Fruit fly (Drosophila melanogaster): ENCODE measurements around the gene CG6700.

The CG6700 gene

DNA sequence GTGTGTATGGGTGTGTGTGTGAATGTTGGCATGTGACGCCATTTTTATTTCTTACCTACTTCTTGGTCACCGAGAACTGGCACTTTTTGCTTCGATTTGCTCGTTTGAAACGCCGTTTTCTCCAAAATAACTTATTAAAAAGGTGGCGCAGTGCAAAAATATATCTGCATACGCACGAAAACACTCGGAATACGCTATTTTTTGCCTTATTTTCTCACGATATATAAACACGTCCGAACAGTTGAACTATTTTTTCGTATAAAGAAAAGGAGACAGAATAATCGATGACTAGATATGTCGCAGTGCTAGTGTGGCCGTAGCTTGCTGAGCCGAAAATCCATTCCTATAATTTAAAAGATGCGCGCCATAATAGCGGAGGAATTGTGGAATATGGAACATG is at the start of gene CG6700:
Gene CG6700, minus strand, starts transcription at position 272 of the 400 bp plus-strand sequence.
- TF ChIP-seq fd85E (GFP tag; optimal IDR thresholded peaks at IDR 0.05) (peak; percentile 8), CG10669 (GFP tag; optimal IDR thresholded peaks at IDR 0.05) (no peak), CG32006 (GFP tag; optimal IDR thresholded peaks at IDR 0.05) (no peak), Sox14 (GFP tag; optimal IDR thresholded peaks at IDR 0.05) (peak; percentile 70), eg (GFP tag; IDR thresholded peaks at IDR 0.05) (no peak), vri (GFP tag; optimal IDR thresholded peaks at IDR 0.05) (peak; percentile 42), svp (GFP tag) (peak; percentile 74)

DNA sequence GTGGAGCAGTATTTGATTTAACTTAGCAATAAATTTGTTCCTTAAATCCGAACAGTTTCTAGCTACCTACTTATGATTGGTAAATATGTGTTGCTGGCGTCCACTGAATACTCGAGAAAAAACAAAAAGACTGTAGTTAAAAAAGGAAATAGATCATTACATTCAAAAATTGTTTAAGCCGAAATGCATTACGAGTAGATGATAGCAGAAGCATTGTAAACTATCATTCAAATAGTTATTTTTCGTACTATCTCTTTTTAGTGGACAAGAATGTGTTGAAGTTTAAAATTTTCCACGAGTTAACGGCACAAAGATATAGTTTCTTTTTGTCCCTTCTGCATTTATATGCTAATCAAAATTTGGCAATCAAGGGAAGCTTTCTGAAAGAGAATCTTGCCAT is 46.4 kb upstream of the CG6700 start, which contains the start of gene CG14071:
Gene CG14071, minus strand, starts transcription at position 101 of the 400 bp plus-strand sequence.
- no peak for TF ChIP-seq Met (GFP tag; optimal IDR thresholded peaks at IDR 0.05)
- TF ChIP-seq CG7368 (GFP tag; optimal IDR thresholded peaks at IDR 0.05), result no peak
- no peak for TF ChIP-seq CG8632 (GFP tag; optimal IDR thresholded peaks at IDR 0.05)
- no peak for TF ChIP-seq salr (GFP tag; optimal IDR thresholded peaks at IDR 0.05)
- TF ChIP-seq OdsH (GFP tag; optimal IDR thresholded peaks at IDR 0.05), result no peak
- no peak for TF ChIP-seq esn (GFP tag; optimal IDR thresholded peaks at IDR 0.05)
- TF ChIP-seq CG9139 (GFP tag; optimal IDR thresholded peaks at IDR 0.05), result no peak
- TF ChIP-seq eg (GFP tag; IDR thresholded peaks at IDR 0.05), result no peak
- TF ChIP-seq CG34406 (GFP tag; optimal IDR thresholded peaks at IDR 0.05), result no peak
- no peak for TF ChIP-seq Gug (GFP tag; IDR thresholded peaks at IDR 0.05)
- no peak for TF ChIP-seq Hr4 (GFP tag; optimal IDR thresholded peaks at IDR 0.05)
- TF ChIP-seq CG4318 (GFP tag; optimal IDR thresholded peaks at IDR 0.05), result no peak
- no peak for TF ChIP-seq vri (GFP tag; optimal IDR thresholded peaks at IDR 0.05)
- no peak for TF ChIP-seq CG6163 (GFP tag; IDR thresholded peaks at IDR 0.05)
- no peak for TF ChIP-seq Hr38 (GFP tag; optimal IDR thresholded peaks at IDR 0.05)
- no peak for TF ChIP-seq CG3032 (tag; optimal IDR thresholded peaks at IDR 0.05)
- TF ChIP-seq CG6792 (GFP tag; optimal IDR thresholded peaks at IDR 0.05), result no peak
- no peak for TF ChIP-seq ss (GFP tag; optimal IDR thresholded peaks at IDR 0.05)
- no peak for TF ChIP-seq CG6854 (GFP tag; optimal IDR thresholded peaks at IDR 0.05)

DNA sequence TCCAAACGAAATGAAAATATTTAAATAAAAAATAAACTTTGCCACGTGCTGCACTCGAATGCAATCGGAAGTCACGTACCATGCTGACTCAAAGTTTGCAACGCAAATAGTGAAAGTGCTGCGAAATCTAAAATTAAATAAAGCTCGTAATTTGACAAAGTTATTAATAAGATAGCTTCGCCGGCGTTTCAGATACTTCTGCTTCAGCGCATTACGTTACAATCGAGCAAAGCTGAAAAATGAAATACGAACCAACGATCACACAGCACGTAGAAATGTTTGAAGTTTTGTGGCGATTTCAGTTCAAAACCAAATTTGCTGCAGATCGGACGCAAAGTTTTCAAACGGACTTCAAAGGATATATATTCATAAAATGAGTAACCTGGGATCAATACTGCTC is 27.5 kb upstream of the CG6700 start, which contains the start of gene CG12517:
Gene CG12517, plus strand, starts transcription at position 301 of the 400 bp plus-strand sequence.
- TF ChIP-seq Sox102F (GFP tag; optimal IDR thresholded peaks at IDR 0.05) (no peak), Sox14 (GFP tag; optimal IDR thresholded peaks at IDR 0.05) (no peak), CG10631 (GFP tag; optimal IDR thresholded peaks at IDR 0.05) (no peak)

DNA sequence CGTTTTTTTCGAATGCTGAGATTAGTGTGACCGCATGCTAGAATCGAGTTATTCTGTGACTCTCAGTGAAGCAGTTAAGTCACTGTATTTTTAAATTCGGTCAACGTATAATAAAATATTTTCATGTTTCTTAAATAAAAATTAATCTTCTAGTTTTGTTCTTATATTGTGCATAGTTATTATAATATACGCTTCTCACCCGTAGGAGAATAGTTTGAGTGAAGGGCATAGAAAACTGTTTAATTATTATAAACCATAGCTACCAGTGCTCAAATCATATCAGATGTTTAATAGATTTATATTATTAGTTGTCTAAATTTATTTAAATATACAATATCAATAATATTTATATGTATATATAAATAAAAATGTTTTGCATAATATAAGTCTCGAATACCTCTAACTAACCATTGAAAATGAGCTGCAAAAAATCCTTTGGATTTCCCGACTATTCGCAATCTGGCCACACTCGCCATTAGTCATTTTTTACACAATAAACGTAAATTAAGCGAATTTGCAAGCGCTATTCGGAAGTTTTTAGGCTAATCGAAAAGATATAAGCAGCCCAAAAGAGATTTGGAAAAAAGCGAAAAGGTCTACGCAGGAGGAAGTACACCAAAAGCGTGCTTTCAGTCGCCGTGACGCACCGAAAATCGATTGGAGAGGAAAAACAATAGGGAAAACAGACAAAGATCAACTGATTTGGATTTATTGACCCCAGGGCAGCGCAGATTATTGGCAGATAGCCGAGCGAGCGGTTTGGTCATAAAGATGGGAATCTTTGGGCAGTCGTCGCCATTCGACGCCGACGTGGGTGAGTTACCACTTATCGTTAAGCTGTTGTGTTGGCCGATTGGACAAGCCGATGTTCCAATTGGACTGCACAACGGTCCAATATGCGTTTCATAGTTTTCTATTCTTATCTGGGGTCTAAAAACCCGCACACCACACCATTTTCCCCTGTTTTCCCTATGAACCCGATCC is 16.0 kb upstream of the CG6700 start, which contains the start of the genes aurB and Stam:
Gene aurB, minus strand, starts transcription at position 31 of the 984 bp plus-strand sequence.
Gene Stam, plus strand, starts transcription at position 473 of the 984 bp plus-strand sequence.
- TF ChIP-seq CG6854 (GFP tag; optimal IDR thresholded peaks at IDR 0.05) (no peak), CG11762 (GFP tag; optimal IDR thresholded peaks at IDR 0.05; ENCODE audit: insufficient read depth) (no peak), CG15336 (GFP tag; IDR thresholded peaks at IDR 0.05) (peak; percentile 46; the same call in 1 of the 2 replicates), fkh (GFP tag; optimal IDR thresholded peaks at IDR 0.05) (no peak), CG11902 (GFP tag; optimal IDR thresholded peaks at IDR 0.05) (no peak), Blimp-1 (GFP tag; optimal IDR thresholded peaks at IDR 0.05) (no peak), CG6792 (GFP tag; optimal IDR thresholded peaks at IDR 0.05) (peak; percentile 15), CG4318 (GFP tag; optimal IDR thresholded peaks at IDR 0.05) (no peak), Hr38 (GFP tag; optimal IDR thresholded peaks at IDR 0.05) (no peak), svp (GFP tag) (peak; percentile 92), fd59A (GFP tag; optimal IDR thresholded peaks at IDR 0.05) (no peak), CG6808 (GFP tag; optimal IDR thresholded peaks at IDR 0.05) (no peak), CG8632 (GFP tag; optimal IDR thresholded peaks at IDR 0.05) (peak; percentile 41), vri (GFP tag; optimal IDR thresholded peaks at IDR 0.05) (peak; percentile 10), fd85E (GFP tag; optimal IDR thresholded peaks at IDR 0.05) (no peak), CG3032 (tag; optimal IDR thresholded peaks at IDR 0.05) (peak; percentile 59), Sox15 (GFP tag; optimal IDR thresholded peaks at IDR 0.05) (no peak), salr (GFP tag; optimal IDR thresholded peaks at IDR 0.05) (peak in 1 of 2 experiments; percentile 38), CG11294 (GFP tag; IDR thresholded peaks at IDR 0.05) (no peak), CG31627 (GFP tag; optimal IDR thresholded peaks at IDR 0.05) (peak; percentile 15), acj6 (GFP tag; optimal IDR thresholded peaks at IDR 0.05) (peak; percentile 63), Eip78C (GFP tag) (peak; percentile 60), eg (GFP tag; IDR thresholded peaks at IDR 0.05) (peak; percentile 61), cyc (GFP tag; optimal IDR thresholded peaks at IDR 0.05) (no peak), CG6163 (GFP tag; IDR thresholded peaks at IDR 0.05) (no peak), dac (GFP tag; optimal IDR thresholded peaks at IDR 0.05) (no peak), lz (GFP tag; optimal IDR thresholded peaks at IDR 0.05) (peak; percentile 25), Eip75B (GFP tag; optimal IDR thresholded peaks at IDR 0.05) (no peak), CG10631 (GFP tag; optimal IDR thresholded peaks at IDR 0.05) (peak; percentile 58)

Data from whole organism, prepupa.